Worm (Caenorhabditis elegans) whole organism, young adult: ENCODE results near the gene madf-9.
A peak's percentile ranks its signal among the peaks of the same experiment; 100 is the strongest.

ENCODE experiments used
- B0336.3 ChIP-seq: fragments of 200-800 bp; sonication (Bioruptor generic); IDR thresholded peaks from 2 replicates; pipeline ENCODE4 v1.3.6; 2022; ENCODE audit warnings: missing genetic modification characterization, missing compliant biosample characterization
- C06A6.2 ChIP-seq: fragments of 200-800 bp; sonication (Bioruptor generic); conservative IDR thresholded peaks from 2 replicates; pipeline ENCODE4 v1.3.6; 2022; ENCODE audit warnings: missing genetic modification characterization, missing compliant biosample characterization
- D2030.7 ChIP-seq: fragments of 200-800 bp; sonication (Bioruptor generic); IDR thresholded peaks from 2 replicates; pipeline ENCODE4 v1.3.6; 2022; ENCODE audit warnings: missing genetic modification reagents, missing genetic modification characterization, missing compliant biosample characterization
- F23B12.7 ChIP-seq: sonication (generic microtip); optimal IDR thresholded peaks from 2 replicates; lab custom pipeline; 2017; ENCODE audit warnings: missing genetic modification characterization, mild to moderate bottlenecking, missing compliant biosample characterization, antibody characterized with exemption, moderate library complexity; ENCODE audit not compliant: insufficient read depth
- F37B4.10 ChIP-seq: fragments of 200-800 bp; sonication (Bioruptor generic); IDR thresholded peaks from 2 replicates; pipeline ENCODE4 v1.3.6; 2022; ENCODE audit warnings: missing genetic modification characterization, missing compliant biosample characterization
- F39B2.1 ChIP-seq: fragments of 200-800 bp; sonication (Bioruptor generic); IDR thresholded peaks from 2 replicates; pipeline ENCODE4 v1.3.6; 2022; ENCODE audit warnings: missing genetic modification reagents, missing genetic modification characterization, missing compliant biosample characterization
- F52B5.7 ChIP-seq: sonication (generic microtip); optimal IDR thresholded peaks from 2 replicates; lab custom pipeline; 2016; ENCODE audit warnings: mild to moderate bottlenecking, missing genetic modification characterization, missing compliant biosample characterization
- F55B11.4 ChIP-seq: sonication (generic microtip); optimal IDR thresholded peaks from 2 replicates; lab custom pipeline; 2016; ENCODE audit warnings: missing compliant biosample characterization, missing genetic modification characterization, borderline replicate concordance; ENCODE audit not compliant: insufficient read depth
- K12H6.12 ChIP-seq: fragments of 200-800 bp; sonication (Bioruptor generic); optimal IDR thresholded peaks from 2 replicates; lab custom pipeline; 2018; ENCODE audit warnings: mild to moderate bottlenecking, missing genetic modification characterization, missing compliant biosample characterization
- T26A5.8 ChIP-seq: sonication (generic microtip); optimal IDR thresholded peaks from 2 replicates; lab custom pipeline; 2016; ENCODE audit warnings: missing genetic modification characterization, missing compliant biosample characterization
- Y53G8AR.9 ChIP-seq: fragments of 200-800 bp; sonication (Bioruptor generic); conservative IDR thresholded peaks from 2 replicates; pipeline ENCODE4 v1.3.6; 2022; ENCODE audit warnings: missing genetic modification reagents, missing genetic modification characterization, missing compliant biosample characterization
- Y79H2A.3 ChIP-seq: fragments of 200-800 bp; sonication (Bioruptor generic); conservative IDR thresholded peaks from 2 replicates; pipeline ENCODE4 v1.3.6; 2022; ENCODE audit warnings: missing genetic modification reagents, missing genetic modification characterization, missing compliant biosample characterization
- akir-1 ChIP-seq: fragments of 200-800 bp; sonication (Bioruptor generic); optimal IDR thresholded peaks from 2 replicates; lab custom pipeline; 2018; ENCODE audit warnings: mild to moderate bottlenecking, missing genetic modification characterization, moderate library complexity, missing compliant biosample characterization
- atf-7 ChIP-seq: sonication (generic microtip); optimal IDR thresholded peaks from 2 replicates; lab custom pipeline; 2017; ENCODE audit warnings: mild to moderate bottlenecking, missing genetic modification characterization, missing compliant biosample characterization
- athp-1 ChIP-seq: sonication (generic microtip); optimal IDR thresholded peaks from 2 replicates; lab custom pipeline; 2017; ENCODE audit warnings: mild to moderate bottlenecking, missing genetic modification characterization, missing compliant biosample characterization
- attf-5 ChIP-seq: fragments of 200-800 bp; sonication (Bioruptor generic); optimal IDR thresholded peaks from 2 replicates; lab custom pipeline; 2018; ENCODE audit warnings: mild to moderate bottlenecking, missing genetic modification characterization, missing compliant biosample characterization
- bed-1 ChIP-seq: fragments of 200-800 bp; sonication (Bioruptor generic); IDR thresholded peaks from 2 replicates; pipeline ENCODE4 v1.3.6; 2022; ENCODE audit warnings: missing genetic modification reagents, missing genetic modification characterization, missing compliant biosample characterization
- ceh-27 ChIP-seq: fragments of 200-800 bp; sonication (Bioruptor generic); optimal IDR thresholded peaks from 2 replicates; lab custom pipeline; 2018; ENCODE audit warnings: mild to moderate bottlenecking, missing genetic modification characterization, moderate library complexity, missing compliant biosample characterization
- dox-1 ChIP-seq: fragments of 200-800 bp; sonication (Bioruptor generic); IDR thresholded peaks from 2 replicates; pipeline ENCODE4 v1.3.6; 2022; ENCODE audit warnings: missing genetic modification reagents, missing genetic modification characterization, missing compliant biosample characterization
- efl-1 ChIP-seq: fragments of 150-350 bp; optimal IDR thresholded peaks from 2 replicates; lab custom pipeline; 2014; ENCODE audit warnings: missing biosample characterization, missing genetic modification reagents, missing genetic modification characterization
- egl-18 ChIP-seq: fragments of 200-800 bp; sonication (Bioruptor generic); IDR thresholded peaks from 2 replicates; pipeline ENCODE4 v1.3.6; 2022; ENCODE audit warnings: missing genetic modification reagents, missing genetic modification characterization, missing compliant biosample characterization
- egl-44 ChIP-seq: fragments of 200-800 bp; sonication (Bioruptor generic); IDR thresholded peaks from 2 replicates; pipeline ENCODE4 v1.3.6; 2022; ENCODE audit warnings: missing genetic modification reagents, missing genetic modification characterization, missing compliant biosample characterization
- egrh-3 ChIP-seq: fragments of 200-800 bp; sonication (Bioruptor generic); IDR thresholded peaks from 2 replicates; pipeline ENCODE4 v1.3.6; 2022; ENCODE audit warnings: missing genetic modification reagents, missing genetic modification characterization, missing compliant biosample characterization
- ekl-4 ChIP-seq: fragments of 200-800 bp; sonication (Bioruptor generic); IDR thresholded peaks from 2 replicates; pipeline ENCODE4 v1.3.6; 2022; ENCODE audit warnings: missing genetic modification reagents, missing genetic modification characterization, missing compliant biosample characterization
- fkh-3 ChIP-seq: sonication (generic microtip); optimal IDR thresholded peaks from 2 replicates; lab custom pipeline; 2016; ENCODE audit warnings: mild to moderate bottlenecking, missing genetic modification characterization, missing compliant biosample characterization
- gei-17 ChIP-seq: fragments of 200-800 bp; sonication (Bioruptor generic); optimal IDR thresholded peaks from 2 replicates; lab custom pipeline; 2018; ENCODE audit warnings: mild to moderate bottlenecking, missing genetic modification characterization, missing compliant biosample characterization
- hmg-1.2 ChIP-seq: fragments of 200-800 bp; sonication (Bioruptor generic); IDR thresholded peaks from 2 replicates; pipeline ENCODE4 v1.3.6; 2022; ENCODE audit warnings: missing genetic modification reagents, missing genetic modification characterization, missing compliant biosample characterization
- hsf-1 ChIP-seq: fragments of 200-800 bp; sonication (Bioruptor generic); IDR thresholded peaks from 2 replicates; pipeline ENCODE4 v1.3.6; 2022; ENCODE audit warnings: missing genetic modification reagents, missing genetic modification characterization, missing compliant biosample characterization
- let-526 ChIP-seq: fragments of 200-800 bp; sonication (Bioruptor generic); IDR thresholded peaks from 2 replicates; pipeline ENCODE4 v1.3.6; 2022; ENCODE audit warnings: missing genetic modification reagents, missing genetic modification characterization, missing compliant biosample characterization
- let-607 ChIP-seq, 2 experiments: fragments of 200-800 bp in 1 of 2; sonication (Bioruptor generic) in 1 of 2; sonication (generic microtip) in 1 of 2; optimal IDR thresholded peaks; 2 replicates each; lab custom pipeline; 2016 to 2018; ENCODE audit warnings: mild to moderate bottlenecking in 2 of 2, missing compliant biosample characterization in 2 of 2, missing genetic modification characterization in 2 of 2, moderate library complexity in 2 of 2, missing genotype in 1 of 2
- lin-26 ChIP-seq: fragments of 200-800 bp; sonication (Bioruptor generic); IDR thresholded peaks from 2 replicates; pipeline ENCODE4 v1.3.6; 2022; ENCODE audit warnings: missing genetic modification reagents, missing genetic modification characterization, missing compliant biosample characterization
- lir-1 ChIP-seq: fragments of 200-800 bp; sonication (Bioruptor generic); conservative IDR thresholded peaks from 2 replicates; pipeline ENCODE4 v1.3.6; 2022; ENCODE audit warnings: missing genetic modification reagents, missing genetic modification characterization, missing compliant biosample characterization
- lsy-27 ChIP-seq: sonication (generic microtip); optimal IDR thresholded peaks from 2 replicates; lab custom pipeline; 2017; ENCODE audit warnings: missing genetic modification characterization, mild to moderate bottlenecking, missing compliant biosample characterization, antibody characterized with exemption, missing genotype, borderline replicate concordance; ENCODE audit not compliant: insufficient read depth
- madf-10 ChIP-seq: sonication (generic microtip); optimal IDR thresholded peaks from 2 replicates; lab custom pipeline; 2016; ENCODE audit warnings: mild to moderate bottlenecking, missing genetic modification characterization, missing compliant biosample characterization
- madf-3 ChIP-seq: fragments of 200-800 bp; sonication (Bioruptor generic); IDR thresholded peaks from 2 replicates; pipeline ENCODE4 v1.3.6; 2022; ENCODE audit warnings: missing genetic modification reagents, missing genetic modification characterization, missing compliant biosample characterization
- madf-6 ChIP-seq: fragments of 200-800 bp; sonication (Bioruptor generic); IDR thresholded peaks from 2 replicates; pipeline ENCODE4 v1.3.6; 2022; ENCODE audit warnings: missing genetic modification reagents, missing genetic modification characterization, missing compliant biosample characterization
- nhr-120 ChIP-seq: fragments of 200-800 bp; sonication (Bioruptor generic); IDR thresholded peaks from 2 replicates; pipeline ENCODE4 v1.3.6; 2022; ENCODE audit warnings: missing genetic modification characterization, missing compliant biosample characterization
- nhr-80 ChIP-seq: sonication (generic microtip); optimal IDR thresholded peaks from 2 replicates; lab custom pipeline; 2016; ENCODE audit warnings: missing genetic modification characterization, missing compliant biosample characterization
- pbrm-1 ChIP-seq: fragments of 200-800 bp; sonication (Bioruptor generic); IDR thresholded peaks from 2 replicates; pipeline ENCODE4 v1.3.6; 2022; ENCODE audit warnings: missing genetic modification reagents, missing genetic modification characterization, missing compliant biosample characterization
- pha-4 ChIP-seq: fragments of 150-350 bp; sonication (generic microtip); optimal IDR thresholded peaks from 2 replicates; lab custom pipeline; 2014; ENCODE audit warnings: missing biosample characterization, missing genetic modification reagents, missing genetic modification characterization
- rec-8 ChIP-seq, 2 experiments: sonication (generic microtip); optimal IDR thresholded peaks; 2 replicates each; lab custom pipeline; 2016; ENCODE audit warnings: mild to moderate bottlenecking in 2 of 2, missing genetic modification characterization in 2 of 2, missing genetic modification reagents in 2 of 2, missing genotype in 2 of 2, missing biosample characterization in 1 of 2, missing compliant biosample characterization in 1 of 2, moderate library complexity in 1 of 2
- repo-1 ChIP-seq: sonication (generic microtip); optimal IDR thresholded peaks from 2 replicates; lab custom pipeline; 2017; ENCODE audit warnings: mild to moderate bottlenecking, missing genetic modification characterization, missing compliant biosample characterization
- snpc-4 ChIP-seq, 5 experiments: fragments of 150-350 bp in 1 of 5; sonication (generic microtip) in 4 of 5; optimal IDR thresholded peaks; 2 replicates each; lab custom pipeline; 2014 to 2018; ENCODE audit warnings: missing genetic modification characterization in 5 of 5, missing biosample characterization in 3 of 5, antibody characterized with exemption in 2 of 5, mild to moderate bottlenecking in 2 of 5, missing compliant biosample characterization in 2 of 5, missing genotype in 2 of 5, moderate library complexity in 2 of 5, missing genetic modification reagents in 1 of 5
- tbp1 ChIP-seq: fragments of 200-800 bp; sonication (Bioruptor generic); optimal IDR thresholded peaks from 2 replicates; lab custom pipeline; 2018; ENCODE audit warnings: mild to moderate bottlenecking, missing genetic modification characterization, missing compliant biosample characterization
- unc-62 ChIP-seq: fragments of 150-350 bp; optimal IDR thresholded peaks from 2 replicates; lab custom pipeline; 2014; ENCODE audit warnings: missing biosample characterization, missing genetic modification reagents, missing genetic modification characterization
- zfh-2 ChIP-seq: fragments of 200-800 bp; sonication (Bioruptor generic); conservative IDR thresholded peaks from 2 replicates; pipeline ENCODE4 v1.3.6; 2022; ENCODE audit warnings: missing genetic modification reagents, missing genetic modification characterization, missing compliant biosample characterization
- ztf-25 ChIP-seq: fragments of 200-800 bp; sonication (Bioruptor generic); IDR thresholded peaks from 2 replicates; pipeline ENCODE4 v1.3.6; 2022; ENCODE audit warnings: missing genetic modification reagents, missing genetic modification characterization, missing compliant biosample characterization

madf-9 gene

DNA sequence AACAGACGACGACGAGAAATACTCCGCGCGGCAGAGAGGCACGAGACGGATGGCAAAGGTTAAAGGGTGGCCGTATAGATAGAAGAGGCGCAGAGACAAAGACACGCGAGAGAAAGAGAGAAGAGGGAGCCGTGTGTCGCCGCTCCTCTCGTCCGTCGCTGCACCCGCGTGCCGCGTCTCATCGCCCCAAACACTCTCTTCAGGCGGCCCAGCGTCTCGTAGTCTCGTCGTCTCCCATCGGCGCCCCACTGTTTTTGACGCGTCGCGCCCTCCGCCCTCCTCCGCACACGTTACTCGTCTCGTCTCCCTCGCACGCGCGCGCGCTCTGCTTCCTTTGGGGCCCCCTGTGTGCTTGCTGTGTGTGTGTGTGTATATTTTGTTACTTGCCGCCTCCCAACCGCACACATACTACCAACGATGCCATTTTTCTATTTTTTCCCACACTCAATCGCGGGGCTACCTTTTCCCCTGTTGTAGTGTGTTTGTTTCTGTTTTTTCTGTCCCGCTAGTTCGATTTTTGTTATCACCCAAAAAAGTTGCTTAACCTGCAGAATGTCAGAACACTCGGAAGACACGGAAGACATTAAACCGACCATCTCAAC is at the start of gene madf-9 (continued):
- peak; percentile 53 for TF ChIP-seq ceh-27 (GFP tag; lab: Kevin White, UChicago)
- no peak for TF ChIP-seq F37B4.10 (GFP tag; lab: Robert Waterston, UW)
- no peak for TF ChIP-seq akir-1 (GFP tag; lab: Kevin White, UChicago)
- TF ChIP-seq T26A5.8 = no peak
- TF ChIP-seq madf-6 = no peak
- TF ChIP-seq rec-8 (tag; optimal IDR thresholded peaks at IDR 0.05; lab: Kevin White, UChicago) = no peak
- no peak for TF ChIP-seq egl-18 (GFP tag; lab: Robert Waterston, UW)
- TF ChIP-seq K12H6.12 = peak; percentile 62
- no peak for TF ChIP-seq repo-1
- TF ChIP-seq let-607 (tag; optimal IDR thresholded peaks at IDR 0.05; lab: Kevin White, UChicago) = peak in 1 of 2 experiments; percentile 13
- no peak for TF ChIP-seq atf-7 (tag; lab: Kevin White, UChicago)
- no peak for TF ChIP-seq Y79H2A.3 (GFP tag; lab: Robert Waterston, UW)
- TF ChIP-seq tbp1 (GFP tag; lab: Kevin White, UChicago) = peak; percentile 20
- no peak for TF ChIP-seq F55B11.4 (tag; lab: Kevin White, UChicago)
- no peak for TF ChIP-seq lsy-27
- peak; percentile 10 for TF ChIP-seq F52B5.7 (tag; lab: Kevin White, UChicago)
- TF ChIP-seq ztf-25 (GFP tag; lab: Robert Waterston, UW) = no peak
- TF ChIP-seq hmg-1.2 = peak; percentile 75
- TF ChIP-seq madf-10 (tag; lab: Kevin White, UChicago) = no peak
- peak; percentile 99 for TF ChIP-seq zfh-2
- TF ChIP-seq ekl-4 (GFP tag; lab: Robert Waterston, UW) = no peak
- TF ChIP-seq C06A6.2 (GFP tag; lab: Robert Waterston, UW) = no peak
- 0 out of 2 replicates have a peak, but pooled peaks have one; percentile 39 for TF ChIP-seq egl-44 (GFP tag; lab: Robert Waterston, UW)
- peak; percentile 97 for TF ChIP-seq egrh-3
- no peak for TF ChIP-seq F23B12.7 (tag; lab: Kevin White, UChicago)
- TF ChIP-seq pha-4 = no peak
- no peak for TF ChIP-seq nhr-120
- TF ChIP-seq lin-26 = no peak
- TF ChIP-seq attf-5 (GFP tag; lab: Kevin White, UChicago) = peak; percentile 39
- no peak for TF ChIP-seq F39B2.1
- no peak for TF ChIP-seq snpc-4 (GFP tag; optimal IDR thresholded peaks at IDR 0.05; lab: Kevin White, UChicago)
- TF ChIP-seq snpc-4 (tag; optimal IDR thresholded peaks at IDR 0.05; lab: Kevin White, UChicago) = peak in 2 of 4 experiments; percentile 42 to 55
- no peak for TF ChIP-seq fkh-3 (tag; lab: Kevin White, UChicago)
- peak; percentile 76; the same call in 1 of the 2 replicates for TF ChIP-seq dox-1 (GFP tag; lab: Robert Waterston, UW)
- TF ChIP-seq madf-3 (GFP tag; lab: Robert Waterston, UW) = no peak
- no peak for TF ChIP-seq hsf-1 (GFP tag; lab: Robert Waterston, UW)
- TF ChIP-seq efl-1 (GFP tag; lab: Kevin White, UChicago) = no peak
- TF ChIP-seq Y53G8AR.9 (GFP tag; lab: Robert Waterston, UW) = no peak
- no peak for TF ChIP-seq unc-62
- TF ChIP-seq lir-1 (GFP tag; lab: Robert Waterston, UW) = no peak
- peak; percentile 34 for TF ChIP-seq nhr-80 (tag; lab: Kevin White, UChicago)
- TF ChIP-seq bed-1 = no peak
- TF ChIP-seq gei-17 (GFP tag; lab: Kevin White, UChicago) = peak; percentile 57
- TF ChIP-seq B0336.3 (GFP tag; lab: Robert Waterston, UW) = peak; percentile 83; the same call in 1 of the 2 replicates
- TF ChIP-seq D2030.7 (GFP tag; lab: Robert Waterston, UW) = no peak
- TF ChIP-seq athp-1 (tag; lab: Kevin White, UChicago) = no peak
- peak; percentile 52; the same call in 1 of the 2 replicates for TF ChIP-seq let-526 (GFP tag; lab: Robert Waterston, UW)
- peak; percentile 58; the same call in 1 of the 2 replicates for TF ChIP-seq pbrm-1 (GFP tag; lab: Robert Waterston, UW)
